ENCODE assay signal across 4 worm cellular contexts in the genomic region with DNA sequence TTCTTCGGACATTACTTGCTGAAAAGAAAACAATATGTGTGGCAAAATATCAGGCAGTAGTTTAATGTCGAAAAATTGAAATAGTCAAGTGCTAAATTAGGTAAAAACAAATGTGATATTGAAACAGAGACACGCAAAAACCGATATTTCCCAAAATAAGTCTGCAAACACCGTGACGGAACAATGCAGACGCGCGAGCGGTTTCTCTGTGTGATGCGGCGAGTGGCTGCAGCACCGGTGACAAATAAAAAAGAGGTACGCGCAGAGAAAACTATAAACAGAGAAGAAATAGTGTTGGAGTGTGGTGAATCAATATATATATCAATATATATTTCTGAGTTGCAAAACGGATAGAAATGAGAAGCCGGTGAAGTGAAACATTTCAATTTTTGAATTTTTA.
TF ChIP-seq lines count a peak whose summit lies in the region.

Gene ife-2, minus strand, starts transcription at position 18 of the 400 bp plus-strand sequence.

TF ChIP-seq in whole organism, L2 larva, 48 proteins besides CTCF, POLR2A, EP300 and RAD21 (continues in another document):
- TF ChIP-seq nhr-11 (tag; optimal IDR thresholded peaks at IDR 0.05; lab: Kevin White, UChicago) = no peak
- TF ChIP-seq F13H6.1 (tag; optimal IDR thresholded peaks at IDR 0.05; lab: Kevin White, UChicago) = peak; percentile 55
- no peak for TF ChIP-seq mdl-1 (tag; optimal IDR thresholded peaks at IDR 0.05; lab: Kevin White, UChicago)
- TF ChIP-seq nhr-25 (tag; optimal IDR thresholded peaks at IDR 0.05; lab: Kevin White, UChicago) = peak; percentile 64
- peak; percentile 80 for TF ChIP-seq C34F6.9 (tag; optimal IDR thresholded peaks at IDR 0.05; lab: Kevin White, UChicago)
- TF ChIP-seq ZK546.5 (tag; optimal IDR thresholded peaks at IDR 0.05; lab: Kevin White, UChicago) = no peak
- peak; percentile 59 for TF ChIP-seq lin-11 (tag; optimal IDR thresholded peaks at IDR 0.05; lab: Kevin White, UChicago)
- TF ChIP-seq nhr-10 (tag; optimal IDR thresholded peaks at IDR 0.05; lab: Kevin White, UChicago) = no peak
- peak; percentile 67 for TF ChIP-seq lin-13 (GFP tag; optimal IDR thresholded peaks at IDR 0.05; lab: Kevin White, UChicago)
- TF ChIP-seq nhr-6 (tag; optimal IDR thresholded peaks at IDR 0.05; lab: Kevin White, UChicago) = no peak
- TF ChIP-seq snpc-4 (tag; optimal IDR thresholded peaks at IDR 0.05; lab: Kevin White, UChicago) = peak; percentile 18
- peak; percentile 72 for TF ChIP-seq sma-3 (GFP tag; optimal IDR thresholded peaks at IDR 0.05; lab: Kevin White, UChicago)
- TF ChIP-seq nhr-21 (tag; optimal IDR thresholded peaks at IDR 0.05; lab: Kevin White, UChicago) = peak; percentile 56
- TF ChIP-seq gmeb-1 (tag; optimal IDR thresholded peaks at IDR 0.05; lab: Kevin White, UChicago) = peak; percentile 74
- peak; percentile 72 for TF ChIP-seq crh-2 (tag; optimal IDR thresholded peaks at IDR 0.05; lab: Kevin White, UChicago)
- no peak for TF ChIP-seq Y55F3AM.14 (GFP tag; optimal IDR thresholded peaks at IDR 0.05; lab: Kevin White, UChicago)
- peak; percentile 6 for TF ChIP-seq ceh-16 (tag; optimal IDR thresholded peaks at IDR 0.05; lab: Kevin White, UChicago)
- TF ChIP-seq nhr-23 (tag; optimal IDR thresholded peaks at IDR 0.05; lab: Kevin White, UChicago) = no peak
- TF ChIP-seq unc-55 (GFP tag; optimal IDR thresholded peaks at IDR 0.05; lab: Kevin White, UChicago) = peak; percentile 61
- TF ChIP-seq zag-1 (tag; optimal IDR thresholded peaks at IDR 0.05; lab: Kevin White, UChicago) = no peak
- TF ChIP-seq ztf-4 (tag; optimal IDR thresholded peaks at IDR 0.05; lab: Kevin White, UChicago) = no peak
- no peak for TF ChIP-seq mab-5 (tag; optimal IDR thresholded peaks at IDR 0.05; lab: Kevin White, UChicago)

TF ChIP-seq in whole organism, L4 larva, 104 proteins besides CTCF, POLR2A, EP300 and RAD21 (continues in another document):
- TF ChIP-seq spr-1 (tag; optimal IDR thresholded peaks at IDR 0.05; lab: Kevin White, UChicago) (peak; percentile 26), Y48G9A.11 (GFP tag; IDR thresholded peaks at IDR 0.05; lab: Robert Waterston, UW) (no peak), nhr-77 (tag; optimal IDR thresholded peaks at IDR 0.05; lab: Kevin White, UChicago) (peak; percentile 79), F37D6.2 (tag; optimal IDR thresholded peaks at IDR 0.05; lab: Kevin White, UChicago) (no peak), php-3 (GFP tag; IDR thresholded peaks at IDR 0.05; lab: Robert Waterston, UW) (no peak), dmd-6 (GFP tag; IDR thresholded peaks at IDR 0.05; lab: Robert Waterston, UW) (peak; percentile 40; the same call in 1 of the 2 replicates), nhr-11 (tag; optimal IDR thresholded peaks at IDR 0.05; lab: Kevin White, UChicago) (peak; percentile 39), egl-27 (tag; optimal IDR thresholded peaks at IDR 0.05; lab: Kevin White, UChicago) (no peak), mep-1 (tag; optimal IDR thresholded peaks at IDR 0.05; lab: Kevin White, UChicago) (peak; percentile 79), lir-3 (tag; optimal IDR thresholded peaks at IDR 0.05; lab: Kevin White, UChicago) (no peak), nhr-25 (tag; optimal IDR thresholded peaks at IDR 0.05; lab: Kevin White, UChicago; ENCODE audit: borderline replicate concordance, insufficient read depth) (no peak), mxl-3 (GFP tag; optimal IDR thresholded peaks at IDR 0.05; lab: Kevin White, UChicago) (peak; percentile 58), hlh-11 (tag; optimal IDR thresholded peaks at IDR 0.05; lab: Kevin White, UChicago) (peak; percentile 71), unc-39 (tag; optimal IDR thresholded peaks at IDR 0.05; lab: Kevin White, UChicago) (no peak), nhr-28 (tag; optimal IDR thresholded peaks at IDR 0.05; lab: Kevin White, UChicago) (peak; percentile 89), tra-1 (GFP tag; IDR thresholded peaks at IDR 0.05; lab: Robert Waterston, UW) (no peak), dpl-1 (GFP tag; optimal IDR thresholded peaks at IDR 0.05; lab: Kevin White, UChicago) (peak; percentile 71), mes-2 (tag; optimal IDR thresholded peaks at IDR 0.05; lab: Kevin White, UChicago; ENCODE audit: poor library complexity, severe bottlenecking) (peak; percentile 77), daf-16 (GFP tag; optimal IDR thresholded peaks at IDR 0.05; lab: Kevin White, UChicago) (peak in 1 of 2 experiments; percentile 42), daf-16 (tag; optimal IDR thresholded peaks at IDR 0.05; lab: Kevin White, UChicago) (peak; percentile 87), mdl-1 (tag; optimal IDR thresholded peaks at IDR 0.05; lab: Kevin White, UChicago) (peak in 1 of 2 experiments; percentile 39), hlh-30 (tag; optimal IDR thresholded peaks at IDR 0.05; lab: Kevin White, UChicago; ENCODE audit: insufficient read depth) (peak; percentile 85)

TF ChIP-seq in whole organism, late embryonic, 69 proteins besides CTCF, POLR2A, EP300 and RAD21:
- TF ChIP-seq sdc-2 (tag; optimal IDR thresholded peaks at IDR 0.05; lab: Kevin White, UChicago) (peak; percentile 36), ceh-30 (tag; optimal IDR thresholded peaks at IDR 0.05; lab: Kevin White, UChicago) (no peak), ceh-48 (tag; optimal IDR thresholded peaks at IDR 0.05; lab: Kevin White, UChicago) (peak; percentile 58), fkh-6 (tag; optimal IDR thresholded peaks at IDR 0.05; lab: Kevin White, UChicago) (no peak), hlh-30 (tag; optimal IDR thresholded peaks at IDR 0.05; lab: Kevin White, UChicago; ENCODE audit: insufficient read depth) (peak; percentile 43), nfya-1 (tag; optimal IDR thresholded peaks at IDR 0.05; lab: Kevin White, UChicago) (peak; percentile 95), hlh-15 (tag; optimal IDR thresholded peaks at IDR 0.05; lab: Kevin White, UChicago) (no peak), sox-4 (tag; optimal IDR thresholded peaks at IDR 0.05; lab: Kevin White, UChicago) (no peak), sox-2 (GFP tag; IDR thresholded peaks at IDR 0.05; lab: Robert Waterston, UW) (no peak), tbx-2 (tag; optimal IDR thresholded peaks at IDR 0.05; lab: Kevin White, UChicago) (peak; percentile 41), fkh-10 (GFP tag; optimal IDR thresholded peaks at IDR 0.05; lab: Kevin White, UChicago) (no peak), ceh-31 (tag; optimal IDR thresholded peaks at IDR 0.05; lab: Kevin White, UChicago) (peak; percentile 26)

TF ChIP-seq in whole organism, mixed stage, embryonic, 35 proteins besides CTCF, POLR2A, EP300 and RAD21:
- peak; percentile 6 for TF ChIP-seq ces-1 (GFP tag; optimal IDR thresholded peaks at IDR 0.05; lab: Kevin White, UChicago)
- TF ChIP-seq lin-13 (tag; optimal IDR thresholded peaks at IDR 0.05; lab: Kevin White, UChicago) = peak; percentile 45
- no peak for TF ChIP-seq mls-2 (tag; optimal IDR thresholded peaks at IDR 0.05; lab: Kevin White, UChicago)
- peak; percentile 87 for TF ChIP-seq ceh-39 (tag; optimal IDR thresholded peaks at IDR 0.05; lab: Kevin White, UChicago)
- TF ChIP-seq mab-5 (tag; optimal IDR thresholded peaks at IDR 0.05; lab: Kevin White, UChicago) = no peak
- TF ChIP-seq tbx-8 (GFP tag; optimal IDR thresholded peaks at IDR 0.05; lab: Kevin White, UChicago) = peak; percentile 2
- peak; percentile 20 for TF ChIP-seq nhr-237 (tag; optimal IDR thresholded peaks at IDR 0.05; lab: Kevin White, UChicago)
- TF ChIP-seq nhr-12 (tag; optimal IDR thresholded peaks at IDR 0.05; lab: Kevin White, UChicago) = no peak
- TF ChIP-seq flh-1 (GFP tag; optimal IDR thresholded peaks at IDR 0.05; lab: Kevin White, UChicago) = no peak
- TF ChIP-seq lin-32 (GFP tag; optimal IDR thresholded peaks at IDR 0.05; lab: Kevin White, UChicago) = no peak
- peak; percentile 55 for TF ChIP-seq unc-120 (tag; optimal IDR thresholded peaks at IDR 0.05; lab: Kevin White, UChicago; ENCODE audit: poor library complexity, severe bottlenecking)
- TF ChIP-seq ceh-83 (GFP tag; optimal IDR thresholded peaks at IDR 0.05; lab: Kevin White, UChicago) = no peak
- TF ChIP-seq unc-62 (GFP tag; optimal IDR thresholded peaks at IDR 0.05; lab: Kevin White, UChicago) = peak; percentile 27
- no peak for TF ChIP-seq cnd-1 (tag; optimal IDR thresholded peaks at IDR 0.05; lab: Kevin White, UChicago)
- TF ChIP-seq pha-4 (tag; optimal IDR thresholded peaks at IDR 0.05; lab: Kevin White, UChicago) = peak; percentile 14
- no peak for TF ChIP-seq unc-39 (tag; optimal IDR thresholded peaks at IDR 0.05; lab: Kevin White, UChicago)
- peak; percentile 81 for TF ChIP-seq mep-1 (tag; optimal IDR thresholded peaks at IDR 0.05; lab: Kevin White, UChicago)
- TF ChIP-seq hlh-1 (tag; optimal IDR thresholded peaks at IDR 0.05; lab: Kevin White, UChicago) = peak; percentile 31
- no peak for TF ChIP-seq nhr-76 (tag; optimal IDR thresholded peaks at IDR 0.05; lab: Kevin White, UChicago)
- TF ChIP-seq zip-8 (tag; optimal IDR thresholded peaks at IDR 0.05; lab: Kevin White, UChicago) = no peak
- TF ChIP-seq lsy-2 (tag; optimal IDR thresholded peaks at IDR 0.05; lab: Kevin White, UChicago) = peak; percentile 49
